Worm (Caenorhabditis elegans) whole organism, early embryonic: Measurements from ENCODE around the gene K09D9.9.

Source experiments
- ama-1 ChIP-seq: fragments of 150-350 bp; optimal IDR thresholded peaks from 2 replicates; lab custom pipeline; 2014
- pes-1 ChIP-seq: fragments of 200-800 bp; sonication (Bioruptor generic); IDR thresholded peaks from 2 replicates; pipeline ENCODE4 v1.3.6; 2022; ENCODE audit warnings: missing genetic modification reagents, missing genetic modification characterization, missing compliant biosample characterization

- TF ChIP-seq pes-1 (GFP tag; lab: Robert Waterston, UW) (no peak), ama-1 (lab: Kevin White, UChicago) (no peak)
These were observed 49.7 kb upstream of the K09D9.9 start, which contains the start of gene phat-3 for ce11 chrV:4043632-4044031.
